Worm (Caenorhabditis elegans) whole organism, L4 larva: Measurements from ENCODE around the gene ZK177.11.

ENCODE experiments used
- aha-1 ChIP-seq: fragments of 150-350 bp; peaks from one replicate; lab custom pipeline; 2014; ENCODE audit warnings: missing biosample characterization, missing genetic modification characterization
- fkh-10 ChIP-seq: fragments of 150-350 bp; optimal IDR thresholded peaks from 2 replicates; lab custom pipeline; 2014; ENCODE audit warnings: missing biosample characterization, missing genetic modification reagents, missing genetic modification characterization
- fos-1 ChIP-seq: fragments of 150-350 bp; optimal IDR thresholded peaks from 2 replicates; lab custom pipeline; 2014; ENCODE audit warnings: missing biosample characterization, missing genetic modification characterization
- hlh-30 ChIP-seq: sonication (generic microtip); optimal IDR thresholded peaks from 2 replicates; lab custom pipeline; 2017; ENCODE audit warnings: antibody characterized with exemption, mild to moderate bottlenecking, missing genetic modification characterization, missing compliant biosample characterization; ENCODE audit not compliant: insufficient read depth
- hmg-1.1 ChIP-seq: fragments of 200-800 bp; sonication (Bioruptor generic); IDR thresholded peaks from 2 replicates; pipeline ENCODE4 v1.3.6; 2022; ENCODE audit warnings: missing genetic modification reagents, missing genetic modification characterization, missing compliant biosample characterization
- mdl-1 ChIP-seq, 2 experiments: fragments of 150-350 bp in 1 of 2; sonication (generic microtip) in 1 of 2; optimal IDR thresholded peaks; 2 replicates each; lab custom pipeline; 2014 to 2017; ENCODE audit warnings: missing biosample characterization in 2 of 2, missing genetic modification characterization in 2 of 2
- nhr-11 ChIP-seq: fragments of 150-350 bp; optimal IDR thresholded peaks from 2 replicates; lab custom pipeline; 2014; ENCODE audit warnings: missing biosample characterization, missing genetic modification characterization
- nhr-28 ChIP-seq: fragments of 150-350 bp; optimal IDR thresholded peaks from 2 replicates; lab custom pipeline; 2014; ENCODE audit warnings: missing biosample characterization, missing genetic modification characterization
- sdz-12 ChIP-seq: fragments of 200-800 bp; sonication (Bioruptor generic); optimal IDR thresholded peaks from 2 replicates; lab custom pipeline; 2018; ENCODE audit warnings: mild to moderate bottlenecking, missing genetic modification characterization, missing compliant biosample characterization
- set-16 ChIP-seq: fragments of 200-800 bp; sonication (Bioruptor generic); IDR thresholded peaks from 2 replicates; pipeline ENCODE4 v1.3.6; 2022; ENCODE audit warnings: missing genetic modification reagents, missing genetic modification characterization, missing compliant biosample characterization
- skn-1 ChIP-seq: fragments of 150-350 bp; optimal IDR thresholded peaks from 2 replicates; lab custom pipeline; 2014; ENCODE audit warnings: missing biosample characterization, missing genetic modification characterization
- snpc-4 ChIP-seq: fragments of 150-350 bp; optimal IDR thresholded peaks from 2 replicates; lab custom pipeline; 2014; ENCODE audit warnings: missing biosample characterization, missing genetic modification characterization
- spr-1 ChIP-seq: sonication (generic microtip); optimal IDR thresholded peaks from 2 replicates; lab custom pipeline; 2016; ENCODE audit warnings: mild to moderate bottlenecking, missing genetic modification characterization, missing compliant biosample characterization
- unc-62 ChIP-seq, 3 experiments: fragments of 150-350 bp in 1 of 3; sonication (generic microtip); optimal IDR thresholded peaks in 2 of 3; peaks in 1 of 3; 1 replicate in 1 of 3; 2 replicates in 2 of 3; lab custom pipeline; 2014 to 2017; ENCODE audit warnings: missing biosample characterization in 3 of 3, missing genetic modification characterization in 3 of 3, missing genetic modification reagents in 3 of 3, missing genotype in 1 of 3

DNA sequence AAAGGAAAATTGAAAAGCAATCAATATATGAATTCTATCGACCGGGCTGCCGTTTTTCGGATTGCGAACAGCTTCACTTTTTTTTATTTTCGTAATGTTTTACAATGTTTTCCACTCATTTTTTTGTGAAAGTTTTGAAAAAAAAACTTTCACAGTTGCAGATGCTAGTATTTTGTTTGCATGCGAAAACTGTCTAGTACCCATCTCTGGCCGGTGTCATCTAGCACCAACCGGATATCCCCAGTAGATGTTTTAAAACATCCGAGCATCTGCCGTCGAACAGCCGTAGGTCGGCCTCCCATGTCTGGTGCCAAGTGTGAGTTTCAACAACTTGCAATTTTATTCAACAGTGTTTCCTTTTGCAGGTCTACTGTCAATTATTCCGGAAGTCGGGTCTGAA lies 1.3 kb upstream of the ZK177.11 start, which contains the start of gene ZK177.12:
- no peak for TF ChIP-seq nhr-28 (tag; lab: Kevin White, UChicago)
- TF ChIP-seq skn-1 (tag; lab: Kevin White, UChicago): no peak
- no peak for TF ChIP-seq aha-1 (tag; lab: Kevin White, UChicago)
- no peak for TF ChIP-seq fkh-10 (GFP tag; lab: Kevin White, UChicago)
- TF ChIP-seq fos-1 (tag; lab: Kevin White, UChicago): no peak
- TF ChIP-seq hlh-30: no peak
- no peak for TF ChIP-seq mdl-1 (tag; optimal IDR thresholded peaks at IDR 0.05; lab: Kevin White, UChicago)
- TF ChIP-seq set-16: no peak
- no peak for TF ChIP-seq unc-62 (GFP tag; optimal IDR thresholded peaks at IDR 0.05 in 1 of 2; lab: Kevin White, UChicago)
- no peak for TF ChIP-seq unc-62 (tag; optimal IDR thresholded peaks at IDR 0.05; lab: Kevin White, UChicago)
- TF ChIP-seq sdz-12 (GFP tag; lab: Kevin White, UChicago): no peak
- no peak for TF ChIP-seq nhr-11 (tag; lab: Kevin White, UChicago)
- TF ChIP-seq spr-1 (tag; lab: Kevin White, UChicago): no peak
- TF ChIP-seq snpc-4 (tag; lab: Kevin White, UChicago): no peak
- TF ChIP-seq hmg-1.1 (GFP tag; lab: Robert Waterston, UW): no peak
